Fruit fly (Drosophila melanogaster) whole organism, embryonic: ENCODE measurements around the gene grass.

ENCODE experiments used
- BEAF-32 ChIP-seq: fragments of 200-800 bp; sonication (Bioruptor generic); optimal IDR thresholded peaks from 3 replicates; lab custom pipeline; 2017; ENCODE audit warnings: missing biosample characterization, missing genetic modification characterization, mild to moderate bottlenecking, moderate library complexity, missing genetic modification reagents
- CG10267 ChIP-seq: fragments of 200-800 bp; sonication (Bioruptor generic); optimal IDR thresholded peaks from 2 replicates; lab custom pipeline; 2018; ENCODE audit warnings: missing biosample characterization, mild to moderate bottlenecking, missing genetic modification characterization, moderate library complexity
- CG10565 ChIP-seq: fragments of 200-800 bp; sonication (Bioruptor generic); optimal IDR thresholded peaks from 3 replicates; lab custom pipeline; 2016; ENCODE audit warnings: missing biosample characterization, mild to moderate bottlenecking, missing genetic modification characterization
- CG14050 ChIP-seq: fragments of 200-800 bp; sonication (Bioruptor generic); IDR thresholded peaks from 3 replicates; pipeline ENCODE4 v1.3.6; 2022; ENCODE audit warnings: missing biosample characterization, missing genetic modification characterization
- CG14667 ChIP-seq: fragments of 200-800 bp; sonication (Bioruptor generic); IDR thresholded peaks from 2 replicates; pipeline ENCODE4 v1.3.6; 2022; ENCODE audit warnings: missing biosample characterization, missing genetic modification characterization
- CG18476 ChIP-seq: fragments of 200-800 bp; sonication (Bioruptor generic); optimal IDR thresholded peaks from 2 replicates; lab custom pipeline; 2016; ENCODE audit warnings: missing biosample characterization, mild to moderate bottlenecking, missing genetic modification characterization
- CG18619 ChIP-seq: fragments of 200-800 bp; sonication (Bioruptor generic); optimal IDR thresholded peaks from 3 replicates; lab custom pipeline; 2017; ENCODE audit warnings: missing biosample characterization, mild to moderate bottlenecking, missing genetic modification characterization
- CG2116 ChIP-seq: fragments of 200-800 bp; sonication (Bioruptor generic); optimal IDR thresholded peaks from 3 replicates; lab custom pipeline; 2018; ENCODE audit warnings: missing biosample characterization, mild to moderate bottlenecking, missing genetic modification characterization
- CG31441 ChIP-seq: fragments of 200-800 bp; sonication (Bioruptor generic); IDR thresholded peaks from 2 replicates; pipeline ENCODE4 v1.3.6; 2022; ENCODE audit warnings: missing biosample characterization, missing genetic modification characterization
- CG33557 ChIP-seq: fragments of 200-800 bp; sonication (Bioruptor generic); optimal IDR thresholded peaks from 2 replicates; lab custom pipeline; 2019; ENCODE audit warnings: missing biosample characterization, mild to moderate bottlenecking, missing genetic modification characterization, moderate library complexity
- CG8089 ChIP-seq: fragments of 200-800 bp; sonication (Bioruptor generic); optimal IDR thresholded peaks from 3 replicates; lab custom pipeline; 2016; ENCODE audit warnings: missing biosample characterization, missing genetic modification characterization
- CG8359 ChIP-seq: fragments of 200-800 bp; sonication (Bioruptor generic); optimal IDR thresholded peaks from 2 replicates; lab custom pipeline; 2017; ENCODE audit warnings: missing biosample characterization, mild to moderate bottlenecking, missing genetic modification characterization, borderline replicate concordance
- CG9727 ChIP-seq: fragments of 200-800 bp; sonication (Bioruptor generic); optimal IDR thresholded peaks from 3 replicates; lab custom pipeline; 2017; ENCODE audit warnings: missing biosample characterization, mild to moderate bottlenecking, missing genetic modification characterization
- Dfd ChIP-seq, 2 experiments: fragments of >200 bp; optimal IDR thresholded peaks; 2 replicates each; lab custom pipeline; 2017; ENCODE audit warnings: missing biosample characterization in 2 of 2, missing genetic modification characterization in 2 of 2
- Dp ChIP-seq: fragments of 200-800 bp; sonication (Bioruptor generic); optimal IDR thresholded peaks from 2 replicates; lab custom pipeline; 2018; ENCODE audit warnings: missing biosample characterization, mild to moderate bottlenecking, missing genetic modification characterization, moderate library complexity
- Drgx ChIP-seq: fragments of 200-800 bp; sonication (Bioruptor generic); IDR thresholded peaks from 2 replicates; pipeline ENCODE4 v1.3.6; 2022; ENCODE audit warnings: missing biosample characterization, missing genetic modification characterization
- E2f2 ChIP-seq: fragments of 200-800 bp; sonication (Bioruptor generic); IDR thresholded peaks from 2 replicates; pipeline ENCODE4 v1.3.6; 2022; ENCODE audit warnings: missing biosample characterization, missing genetic modification characterization
- Elba2 ChIP-seq: fragments of 200-800 bp; sonication (Bioruptor generic); optimal IDR thresholded peaks from 3 replicates; lab custom pipeline; 2016; ENCODE audit warnings: missing biosample characterization, missing genetic modification characterization
- Gug ChIP-seq: fragments of 200-800 bp; sonication (Bioruptor generic); IDR thresholded peaks from 4 replicates; pipeline ENCODE4 v1.3.6; 2022; ENCODE audit warnings: missing biosample characterization, missing genetic modification characterization
- Hr78 ChIP-seq, 2 experiments: fragments of 200-800 bp in 1 of 2; fragments of >200 bp in 1 of 2; sonication (Bioruptor generic) in 1 of 2; optimal IDR thresholded peaks; 2 replicates each; lab custom pipeline; 2017 to 2019; ENCODE audit warnings: missing biosample characterization in 2 of 2, missing genetic modification characterization in 2 of 2, mild to moderate bottlenecking in 1 of 2, moderate library complexity in 1 of 2
- Hsf ChIP-seq: fragments of 200-800 bp; sonication (Bioruptor generic); optimal IDR thresholded peaks from 3 replicates; lab custom pipeline; 2016; ENCODE audit warnings: missing biosample characterization, missing genetic modification characterization
- Jarid2 ChIP-seq: fragments of 200-800 bp; sonication (Bioruptor generic); optimal IDR thresholded peaks from 3 replicates; lab custom pipeline; 2017; ENCODE audit warnings: mild to moderate bottlenecking, missing biosample characterization, missing genetic modification reagents, missing genetic modification characterization
- Mad ChIP-seq: fragments of 200-800 bp; sonication (Bioruptor generic); optimal IDR thresholded peaks from 2 replicates; lab custom pipeline; 2016; ENCODE audit warnings: missing biosample characterization, missing genetic modification characterization
- NFAT ChIP-seq: fragments of 200-800 bp; sonication (Bioruptor generic); IDR thresholded peaks from 2 replicates; pipeline ENCODE4 v1.3.6; 2022; ENCODE audit warnings: missing biosample characterization, missing genetic modification characterization
- Neu2 ChIP-seq: fragments of 200-800 bp; sonication (Bioruptor generic); optimal IDR thresholded peaks from 3 replicates; lab custom pipeline; 2016; ENCODE audit warnings: missing biosample characterization, missing genetic modification characterization, borderline replicate concordance
- Nf-YC ChIP-seq: fragments of 200-800 bp; optimal IDR thresholded peaks from 3 replicates; lab custom pipeline; 2019; ENCODE audit warnings: missing biosample characterization, mild to moderate bottlenecking, missing genetic modification characterization, moderate library complexity
- Taf1 ChIP-seq: fragments of 200-800 bp; sonication (Bioruptor generic); IDR thresholded peaks from 2 replicates; pipeline ENCODE4 v1.3.6; 2022; ENCODE audit warnings: missing biosample characterization, missing genetic modification characterization
- ase ChIP-seq: fragments of 200-800 bp; sonication (Bioruptor generic); IDR thresholded peaks from 3 replicates; pipeline ENCODE4 v1.3.6; 2022; ENCODE audit warnings: missing biosample characterization, missing genetic modification characterization
- bab2 ChIP-seq: fragments of 200-800 bp; sonication (Bioruptor generic); optimal IDR thresholded peaks from 2 replicates; lab custom pipeline; 2016; ENCODE audit warnings: missing biosample characterization, missing genetic modification characterization
- cas ChIP-seq: fragments of 200-800 bp; sonication (Bioruptor generic); IDR thresholded peaks from 2 replicates; pipeline ENCODE4 v1.3.6; 2022; ENCODE audit warnings: missing biosample characterization, missing genetic modification characterization
- croc ChIP-seq: fragments of 200-800 bp; sonication (Bioruptor generic); conservative IDR thresholded peaks from 3 replicates; pipeline ENCODE4 v1.3.6; 2022; ENCODE audit warnings: missing biosample characterization, missing genetic modification characterization
- danr ChIP-seq: fragments of 200-800 bp; sonication (Bioruptor generic); IDR thresholded peaks from 2 replicates; pipeline ENCODE4 v1.3.6; 2022; ENCODE audit warnings: missing biosample characterization, missing genetic modification characterization
- emc ChIP-seq: fragments of 200-800 bp; sonication (Bioruptor generic); optimal IDR thresholded peaks from 2 replicates; lab custom pipeline; 2016; ENCODE audit warnings: missing biosample characterization, missing genetic modification characterization
- esg ChIP-seq: fragments of 200-800 bp; sonication (Bioruptor generic); conservative IDR thresholded peaks from 2 replicates; pipeline ENCODE4 v1.3.6; 2022; ENCODE audit warnings: missing biosample characterization, missing genetic modification characterization
- exex ChIP-seq: fragments of 200-800 bp; sonication (Bioruptor generic); optimal IDR thresholded peaks from 4 replicates; lab custom pipeline; 2018; ENCODE audit warnings: missing biosample characterization, mild to moderate bottlenecking, missing genetic modification characterization, moderate library complexity
- fd3F ChIP-seq: fragments of 200-800 bp; sonication (Bioruptor generic); optimal IDR thresholded peaks from 2 replicates; lab custom pipeline; 2018; ENCODE audit warnings: missing biosample characterization, mild to moderate bottlenecking, missing genetic modification characterization, moderate library complexity
- ham ChIP-seq: fragments of 200-800 bp; sonication (Bioruptor generic); IDR thresholded peaks from 2 replicates; pipeline ENCODE4 v1.3.6; 2022; ENCODE audit warnings: missing biosample characterization, missing genetic modification characterization
- klu ChIP-seq: fragments of 200-800 bp; sonication (Bioruptor generic); IDR thresholded peaks from 2 replicates; pipeline ENCODE4 v1.3.6; 2022; ENCODE audit warnings: missing biosample characterization, missing genetic modification characterization
- lmd ChIP-seq: fragments of 200-800 bp; sonication (Bioruptor generic); IDR thresholded peaks from 2 replicates; pipeline ENCODE4 v1.3.6; 2022; ENCODE audit warnings: missing biosample characterization, missing genetic modification characterization
- nau ChIP-seq: fragments of 200-800 bp; sonication (Bioruptor generic); optimal IDR thresholded peaks from 3 replicates; lab custom pipeline; 2017; ENCODE audit warnings: missing biosample characterization, mild to moderate bottlenecking, missing genetic modification characterization, missing genetic modification reagents
- otp ChIP-seq: fragments of 200-800 bp; sonication (Bioruptor generic); IDR thresholded peaks from 3 replicates; pipeline ENCODE4, ENCODE4 v1.3.6; 2022; ENCODE audit warnings: missing biosample characterization, missing genetic modification characterization
- pb ChIP-seq: fragments of 200-800 bp; sonication (Bioruptor generic); optimal IDR thresholded peaks from 3 replicates; lab custom pipeline; 2016; ENCODE audit warnings: missing biosample characterization, missing genetic modification characterization
- pum ChIP-seq: fragments of 200-800 bp; sonication (Bioruptor generic); optimal IDR thresholded peaks from 2 replicates; lab custom pipeline; 2016; ENCODE audit warnings: missing biosample characterization, missing genetic modification characterization
- pzg ChIP-seq: fragments of 200-800 bp; sonication (Bioruptor generic); optimal IDR thresholded peaks from 3 replicates; lab custom pipeline; 2018; ENCODE audit warnings: missing biosample characterization, mild to moderate bottlenecking, missing genetic modification characterization, moderate library complexity
- ro ChIP-seq: fragments of 200-800 bp; sonication (Bioruptor generic); IDR thresholded peaks from 2 replicates; pipeline ENCODE4 v1.3.6; 2022; ENCODE audit warnings: missing biosample characterization, missing genetic modification characterization
- slbo ChIP-seq: fragments of 200-800 bp; sonication (Bioruptor generic); IDR thresholded peaks from 2 replicates; pipeline ENCODE4 v1.3.6; 2022; ENCODE audit warnings: missing biosample characterization, missing genetic modification characterization
- sna ChIP-seq: fragments of 200-800 bp; sonication (Bioruptor generic); IDR thresholded peaks from 2 replicates; pipeline ENCODE4 v1.3.6; 2022; ENCODE audit warnings: missing biosample characterization, missing genetic modification characterization; ENCODE audit not compliant: partially characterized antibody
- tgo ChIP-seq: fragments of 200-800 bp; sonication (Bioruptor generic); IDR thresholded peaks from 3 replicates; pipeline ENCODE4 v1.3.6; 2022; ENCODE audit warnings: missing biosample characterization, missing genetic modification characterization
- vvl ChIP-seq: fragments of 200-800 bp; sonication (Bioruptor generic); IDR thresholded peaks from 2 replicates; pipeline ENCODE4 v1.3.6; 2022; ENCODE audit warnings: missing biosample characterization, missing genetic modification characterization

Gene grass

dm6 chr3R:27135692-27136641, 21.8 kb upstream of the grass start (continued):
- TF ChIP-seq croc (GFP tag; lab: Robert Waterston, UW) = no peak; the same call in 2 of the 3 replicates
- TF ChIP-seq pum (GFP tag; lab: Kevin White, UChicago) = peak; percentile 47
- TF ChIP-seq pb = no peak
- TF ChIP-seq emc (GFP tag; lab: Kevin White, UChicago) = no peak
- TF ChIP-seq Dp = no peak
- peak; percentile 40 for TF ChIP-seq CG10267 (tag; lab: Kevin White, UChicago)
- peak in 1 of 2 experiments; percentile 55 for TF ChIP-seq Hr78 (GFP tag; optimal IDR thresholded peaks at IDR 0.05; lab: Kevin White, UChicago)
- no peak for TF ChIP-seq Dfd (GFP tag; optimal IDR thresholded peaks at IDR 0.05; lab: Kevin White, UChicago)
- peak; percentile 85; the same call in 2 of the 3 replicates for TF ChIP-seq otp (GFP tag; lab: Robert Waterston, UW)
- TF ChIP-seq ro = no peak
- no peak for TF ChIP-seq ase (GFP tag; lab: Robert Waterston, UW)
- no peak for TF ChIP-seq danr
- TF ChIP-seq CG14050 (GFP tag; lab: Robert Waterston, UW) = 0 out of 3 replicates have a peak, but pooled peaks have one; percentile 29
- TF ChIP-seq esg = no peak
- peak; percentile 48; the same call in 1 of the 3 replicates for TF ChIP-seq tgo (GFP tag; lab: Robert Waterston, UW)
- TF ChIP-seq Jarid2 (GFP tag; lab: Kevin White, UChicago) = peak; percentile 36
- peak; percentile 37 for TF ChIP-seq Mad
- no peak for TF ChIP-seq cas (GFP tag; lab: Robert Waterston, UW)
- TF ChIP-seq NFAT (GFP tag; lab: Robert Waterston, UW) = no peak
- TF ChIP-seq bab2 (GFP tag; lab: Kevin White, UChicago) = peak; percentile 70
- TF ChIP-seq Gug (GFP tag; lab: Robert Waterston, UW) = no peak
- peak; percentile 55 for TF ChIP-seq CG2116 (GFP tag; lab: Kevin White, UChicago)
- TF ChIP-seq lmd (GFP tag; lab: Robert Waterston, UW) = peak; percentile 44; the same call in 1 of the 2 replicates
- TF ChIP-seq Elba2 (GFP tag; lab: Kevin White, UChicago) = no peak
- peak; percentile 88 for TF ChIP-seq CG9727
- no peak for TF ChIP-seq Taf1 (GFP tag; lab: Robert Waterston, UW)
- TF ChIP-seq sna (GFP tag; lab: Robert Waterston, UW) = no peak
- no peak for TF ChIP-seq BEAF-32 (GFP tag; lab: Kevin White, UChicago)
- TF ChIP-seq Drgx (GFP tag; lab: Robert Waterston, UW) = no peak
- no peak for TF ChIP-seq ham (GFP tag; lab: Robert Waterston, UW)
- TF ChIP-seq vvl = peak; percentile 43; the same call in 1 of the 2 replicates
- no peak for TF ChIP-seq pzg
- TF ChIP-seq klu (GFP tag; lab: Robert Waterston, UW) = no peak
- TF ChIP-seq CG33557 = peak; percentile 80
- peak; percentile 77 for TF ChIP-seq CG8089 (GFP tag; lab: Kevin White, UChicago)
- TF ChIP-seq Nf-YC (tag; lab: Kevin White, UChicago) = no peak
- peak; percentile 69 for TF ChIP-seq CG8359
- TF ChIP-seq nau = peak; percentile 81
- no peak for TF ChIP-seq slbo (GFP tag; lab: Robert Waterston, UW)
- peak; percentile 43; the same call in 1 of the 2 replicates for TF ChIP-seq E2f2
- peak; percentile 56 for TF ChIP-seq CG31441 (GFP tag; lab: Robert Waterston, UW)
- TF ChIP-seq CG10565 (GFP tag; lab: Kevin White, UChicago) = peak; percentile 22
- TF ChIP-seq CG18619 (GFP tag; lab: Kevin White, UChicago) = peak; percentile 62
- TF ChIP-seq fd3F = peak; percentile 62
- no peak for TF ChIP-seq CG14667 (GFP tag; lab: Robert Waterston, UW)
- TF ChIP-seq Hsf (GFP tag; lab: Kevin White, UChicago) = peak; percentile 60
- peak; percentile 47 for TF ChIP-seq CG18476 (GFP tag; lab: Kevin White, UChicago)
- peak; percentile 39 for TF ChIP-seq exex
- no peak for TF ChIP-seq Neu2 (GFP tag; lab: Kevin White, UChicago)
